Worm (Caenorhabditis elegans) whole organism, L1 larva: ENCODE results near the gene B0554.7.

Experiments used
- C16A3.4 ChIP-seq: fragments of 150-350 bp; optimal IDR thresholded peaks from 2 replicates; lab custom pipeline; 2014; ENCODE audit warnings: missing biosample characterization, missing genetic modification characterization
- aha-1 ChIP-seq: fragments of 150-350 bp; optimal IDR thresholded peaks from 2 replicates; lab custom pipeline; 2014; ENCODE audit warnings: missing biosample characterization, missing genetic modification characterization
- alr-1 ChIP-seq: fragments of 200-800 bp; sonication (Bioruptor generic); optimal IDR thresholded peaks from 2 replicates; lab custom pipeline; 2018; ENCODE audit warnings: borderline replicate concordance, mild to moderate bottlenecking, missing genetic modification characterization, missing compliant biosample characterization
- ama-1 ChIP-seq: fragments of 150-350 bp; optimal IDR thresholded peaks from 2 replicates; lab custom pipeline; 2014
- blmp-1 ChIP-seq: fragments of 150-350 bp; optimal IDR thresholded peaks from 2 replicates; lab custom pipeline; 2014; ENCODE audit warnings: missing biosample characterization, missing genetic modification characterization
- ceh-8 ChIP-seq: fragments of 200-800 bp; sonication (Bioruptor generic); optimal IDR thresholded peaks from 2 replicates; lab custom pipeline; 2018; ENCODE audit warnings: mild to moderate bottlenecking, missing genetic modification characterization, moderate library complexity, missing compliant biosample characterization
- ceh-82 ChIP-seq, 3 experiments: fragments of 150-350 bp in 1 of 3; sonication (generic microtip) in 2 of 3; optimal IDR thresholded peaks; 2 replicates each; lab custom pipeline; 2014 to 2017; ENCODE audit warnings: missing biosample characterization in 3 of 3, missing genetic modification characterization in 3 of 3
- ces-1 ChIP-seq: fragments of 150-350 bp; optimal IDR thresholded peaks from 2 replicates; lab custom pipeline; 2014; ENCODE audit warnings: missing biosample characterization, missing genetic modification reagents, missing genetic modification characterization
- dpl-1 ChIP-seq, 3 experiments: fragments of 150-350 bp in 2 of 3; sonication (generic microtip) in 1 of 3; optimal IDR thresholded peaks; 2 replicates each; lab custom pipeline; 2014 to 2017; ENCODE audit warnings: missing biosample characterization in 3 of 3, missing genetic modification characterization in 3 of 3, missing genetic modification reagents in 3 of 3
- efl-3 ChIP-seq: fragments of 200-800 bp; sonication (Bioruptor generic); optimal IDR thresholded peaks from 2 replicates; lab custom pipeline; 2018; ENCODE audit warnings: mild to moderate bottlenecking, missing genetic modification characterization, missing compliant biosample characterization
- egl-27 ChIP-seq, 2 experiments: fragments of 150-350 bp in 1 of 2; sonication (generic microtip); optimal IDR thresholded peaks; 3 replicates each; lab custom pipeline; 2017 to 2018; ENCODE audit warnings: missing biosample characterization in 2 of 2, missing genetic modification characterization in 2 of 2, missing genetic modification reagents in 2 of 2
- elt-3 ChIP-seq, 6 experiments: fragments of 150-350 bp in 1 of 6; sonication (generic microtip); optimal IDR thresholded peaks; 2 replicates each; lab custom pipeline; 2017 to 2018; ENCODE audit warnings: missing biosample characterization in 6 of 6, missing genetic modification characterization in 6 of 6, inconsistent platforms in 1 of 6
- ets-5 ChIP-seq: fragments of 200-800 bp; sonication (Bioruptor generic); IDR thresholded peaks from 2 replicates; pipeline ENCODE4 v1.3.6; 2022; ENCODE audit warnings: missing genetic modification characterization, missing compliant biosample characterization
- fkh-10 ChIP-seq: sonication (generic microtip); optimal IDR thresholded peaks from 2 replicates; lab custom pipeline; 2017; ENCODE audit warnings: missing biosample characterization, missing genetic modification reagents, missing genetic modification characterization
- fkh-4 ChIP-seq: sonication (generic microtip); optimal IDR thresholded peaks from 2 replicates; lab custom pipeline; 2016; ENCODE audit warnings: missing compliant biosample characterization, missing genetic modification characterization, borderline replicate concordance
- fos-1 ChIP-seq: fragments of 150-350 bp; optimal IDR thresholded peaks from 2 replicates; lab custom pipeline; 2014; ENCODE audit warnings: missing biosample characterization, missing genetic modification characterization
- grh-1 ChIP-seq: fragments of 200-800 bp; sonication (Bioruptor generic); IDR thresholded peaks from 2 replicates; pipeline ENCODE4 v1.3.6; 2022; ENCODE audit warnings: missing genetic modification reagents, missing genetic modification characterization, missing compliant biosample characterization
- hlh-4 ChIP-seq: sonication (generic microtip); optimal IDR thresholded peaks from 2 replicates; lab custom pipeline; 2016; ENCODE audit warnings: mild to moderate bottlenecking, missing genetic modification characterization, missing compliant biosample characterization
- hpl-2 ChIP-seq: fragments of 150-350 bp; optimal IDR thresholded peaks from 2 replicates; lab custom pipeline; 2014; ENCODE audit warnings: missing biosample characterization, missing genetic modification reagents, missing genetic modification characterization
- jun-1 ChIP-seq: fragments of 150-350 bp; optimal IDR thresholded peaks from 2 replicates; lab custom pipeline; 2014; ENCODE audit warnings: missing biosample characterization, missing genetic modification reagents, missing genetic modification characterization
- lin-39 ChIP-seq: fragments of 150-350 bp; optimal IDR thresholded peaks from 2 replicates; lab custom pipeline; 2014; ENCODE audit warnings: missing biosample characterization, missing genetic modification reagents, missing genetic modification characterization
- lir-3 ChIP-seq: sonication (generic microtip); optimal IDR thresholded peaks from 2 replicates; lab custom pipeline; 2016; ENCODE audit warnings: mild to moderate bottlenecking, missing genetic modification characterization, moderate library complexity, missing compliant biosample characterization; ENCODE audit not compliant: poor library complexity
- lsy-2 ChIP-seq, 2 experiments: fragments of 150-350 bp; optimal IDR thresholded peaks; 2 replicates each; lab custom pipeline; 2014; ENCODE audit warnings: missing biosample characterization in 2 of 2, missing genetic modification characterization in 2 of 2
- mab-9 ChIP-seq: fragments of 200-800 bp; sonication (Bioruptor generic); IDR thresholded peaks from 2 replicates; pipeline ENCODE4 v1.3.6; 2022; ENCODE audit warnings: missing genetic modification reagents, missing genetic modification characterization, missing compliant biosample characterization
- nhr-12 ChIP-seq: sonication (generic microtip); optimal IDR thresholded peaks from 2 replicates; lab custom pipeline; 2017; ENCODE audit warnings: missing biosample characterization, missing genetic modification characterization
- nhr-20 ChIP-seq: sonication (generic microtip); optimal IDR thresholded peaks from 2 replicates; lab custom pipeline; 2016; ENCODE audit warnings: mild to moderate bottlenecking, missing genetic modification characterization, missing compliant biosample characterization
- nhr-237 ChIP-seq: fragments of 150-350 bp; optimal IDR thresholded peaks from 2 replicates; lab custom pipeline; 2014; ENCODE audit warnings: missing biosample characterization, missing genetic modification characterization
- nhr-28 ChIP-seq: fragments of 150-350 bp; optimal IDR thresholded peaks from 2 replicates; lab custom pipeline; 2014; ENCODE audit warnings: missing biosample characterization, missing genetic modification characterization
- nhr-47 ChIP-seq: sonication (generic microtip); optimal IDR thresholded peaks from 2 replicates; lab custom pipeline; 2016; ENCODE audit warnings: mild to moderate bottlenecking, missing genetic modification characterization, moderate library complexity, missing compliant biosample characterization
- nhr-76 ChIP-seq: sonication (generic microtip); optimal IDR thresholded peaks from 2 replicates; lab custom pipeline; 2017; ENCODE audit warnings: missing biosample characterization, missing genetic modification characterization
- nhr-84 ChIP-seq: sonication (generic microtip); optimal IDR thresholded peaks from 2 replicates; lab custom pipeline; 2017; ENCODE audit warnings: missing biosample characterization, missing genetic modification characterization
- nhr-90 ChIP-seq: sonication (generic microtip); optimal IDR thresholded peaks from 2 replicates; lab custom pipeline; 2016; ENCODE audit warnings: mild to moderate bottlenecking, missing genetic modification characterization, missing compliant biosample characterization; ENCODE audit not compliant: poor library complexity
- pag-3 ChIP-seq: sonication (generic microtip); optimal IDR thresholded peaks from 2 replicates; lab custom pipeline; 2017; ENCODE audit warnings: missing genetic modification characterization, mild to moderate bottlenecking, missing compliant biosample characterization, antibody characterized with exemption, borderline replicate concordance; ENCODE audit not compliant: insufficient read depth
- pqm-1 ChIP-seq: sonication (generic microtip); optimal IDR thresholded peaks from 3 replicates; lab custom pipeline; 2017; ENCODE audit warnings: missing biosample characterization, missing genetic modification characterization
- skn-1 ChIP-seq: fragments of 150-350 bp; optimal IDR thresholded peaks from 2 replicates; lab custom pipeline; 2014; ENCODE audit warnings: missing biosample characterization, missing genetic modification characterization
- snpc-4 ChIP-seq: fragments of 150-350 bp; optimal IDR thresholded peaks from 2 replicates; lab custom pipeline; 2014; ENCODE audit warnings: missing biosample characterization, missing genetic modification characterization
- swsn-7 ChIP-seq: sonication (generic microtip); optimal IDR thresholded peaks from 2 replicates; lab custom pipeline; 2016; ENCODE audit warnings: missing genetic modification characterization, missing compliant biosample characterization
- tbx-2 ChIP-seq: sonication (generic microtip); optimal IDR thresholded peaks from 2 replicates; lab custom pipeline; 2016; ENCODE audit warnings: missing genetic modification characterization, missing compliant biosample characterization
- unc-30 ChIP-seq: sonication (generic microtip); optimal IDR thresholded peaks from 2 replicates; lab custom pipeline; 2017; ENCODE audit warnings: missing biosample characterization, missing genetic modification characterization
- unc-86 ChIP-seq: sonication (generic microtip); optimal IDR thresholded peaks from 2 replicates; lab custom pipeline; 2016; ENCODE audit warnings: missing genetic modification characterization, missing compliant biosample characterization
- unc-98 ChIP-seq: fragments of 200-800 bp; sonication (Bioruptor generic); IDR thresholded peaks from 2 replicates; pipeline ENCODE4 v1.3.6; 2022; ENCODE audit warnings: missing genetic modification characterization, missing compliant biosample characterization
- vab-15 ChIP-seq: sonication (generic microtip); optimal IDR thresholded peaks from 2 replicates; lab custom pipeline; 2017; ENCODE audit warnings: missing genotype, mild to moderate bottlenecking, missing genetic modification characterization, missing compliant biosample characterization
- xbp-1 ChIP-seq: sonication (generic microtip); optimal IDR thresholded peaks from 2 replicates; lab custom pipeline; 2016; ENCODE audit warnings: missing genetic modification characterization, missing compliant biosample characterization
- zag-1 ChIP-seq: fragments of 150-350 bp; optimal IDR thresholded peaks from 2 replicates; lab custom pipeline; 2014; ENCODE audit warnings: missing biosample characterization, missing genetic modification characterization
- zip-4 ChIP-seq: fragments of 200-800 bp; sonication (Bioruptor generic); optimal IDR thresholded peaks from 2 replicates; lab custom pipeline; 2018; ENCODE audit warnings: mild to moderate bottlenecking, missing genetic modification characterization, moderate library complexity, missing compliant biosample characterization
- ztf-11 ChIP-seq, 2 experiments: sonication (generic microtip); optimal IDR thresholded peaks; 2 replicates each; lab custom pipeline; 2016 to 2017; ENCODE audit warnings: missing genetic modification characterization in 2 of 2, missing biosample characterization in 1 of 2, missing compliant biosample characterization in 1 of 2

B0554.7 gene

DNA sequence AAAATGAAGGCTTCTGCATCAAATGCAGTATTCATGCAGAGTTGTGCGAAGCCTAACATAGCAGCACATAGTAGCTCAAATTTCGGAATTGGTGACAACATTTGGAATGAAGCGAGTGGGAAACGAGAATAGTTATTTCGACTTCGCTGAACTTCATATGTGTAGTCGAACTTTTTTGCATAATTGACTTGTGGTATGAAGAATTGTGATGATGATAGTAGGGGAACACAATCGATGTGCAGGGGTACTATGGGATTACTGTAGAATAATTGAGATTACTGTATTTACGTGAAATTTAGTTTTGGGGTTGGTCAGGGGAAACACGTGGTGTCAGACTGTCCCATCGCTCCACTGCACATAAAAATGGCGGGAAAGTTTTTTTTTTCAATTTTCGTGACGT, at the start of gene B0554.7:
Gene B0554.7, minus strand, starts transcription at position 101 of the 400 bp plus-strand sequence.
- TF ChIP-seq pqm-1 (tag; lab: Kevin White, UChicago) (no peak), nhr-90 (no peak), ceh-82 (tag; optimal IDR thresholded peaks at IDR 0.05; lab: Kevin White, UChicago) (no peak), nhr-28 (tag; lab: Kevin White, UChicago) (no peak), nhr-84 (no peak), swsn-7 (no peak), hlh-4 (tag; lab: Kevin White, UChicago) (no peak), C16A3.4 (tag; lab: Kevin White, UChicago) (no peak), lir-3 (tag; lab: Kevin White, UChicago) (no peak), fkh-10 (GFP tag; lab: Kevin White, UChicago) (no peak), nhr-76 (no peak), snpc-4 (no peak), aha-1 (tag; lab: Kevin White, UChicago) (no peak), xbp-1 (tag; lab: Kevin White, UChicago) (no peak), jun-1 (no peak), dpl-1 (GFP tag; optimal IDR thresholded peaks at IDR 0.05; lab: Kevin White, UChicago) (no peak), fkh-4 (tag; lab: Kevin White, UChicago) (no peak), egl-27 (tag; optimal IDR thresholded peaks at IDR 0.05; lab: Kevin White, UChicago) (no peak), ces-1 (GFP tag; lab: Kevin White, UChicago) (no peak), fos-1 (tag; lab: Kevin White, UChicago) (no peak)

DNA sequence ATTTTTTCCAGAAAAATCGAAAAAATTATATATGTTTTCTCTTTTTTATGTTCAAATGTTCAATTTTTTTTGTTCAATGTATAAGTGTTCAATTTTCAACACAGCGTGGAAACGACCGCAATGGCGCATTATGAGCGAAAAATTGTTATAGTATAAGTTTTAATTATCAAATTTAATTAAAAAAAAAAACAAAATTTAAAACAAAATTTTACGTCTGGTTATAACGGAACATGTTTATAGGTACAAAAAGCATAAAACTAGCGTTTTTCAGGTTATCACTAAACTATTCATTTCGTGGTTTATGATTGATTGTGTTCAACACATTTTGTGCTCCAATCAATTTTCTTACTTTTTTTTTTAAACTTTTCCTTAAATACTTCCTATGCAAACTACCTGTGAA, 48.5 kb upstream of the B0554.7 start, which contains the start of gene nhr-106:
Gene nhr-106, plus strand, starts transcription at position 301 of the 400 bp plus-strand sequence.
- TF ChIP-seq swsn-7 (no peak), ets-5 (GFP tag; lab: Robert Waterston, UW) (no peak), nhr-76 (no peak), fos-1 (tag; lab: Kevin White, UChicago) (no peak), dpl-1 (GFP tag; optimal IDR thresholded peaks at IDR 0.05; lab: Kevin White, UChicago) (no peak), mab-9 (no peak), zip-4 (GFP tag; lab: Kevin White, UChicago) (no peak), alr-1 (tag; lab: Kevin White, UChicago) (no peak), nhr-47 (tag; lab: Kevin White, UChicago) (no peak), hpl-2 (GFP tag; lab: Kevin White, UChicago) (no peak), unc-98 (GFP tag; lab: Robert Waterston, UW) (no peak), ceh-82 (tag; optimal IDR thresholded peaks at IDR 0.05; lab: Kevin White, UChicago) (no peak), snpc-4 (no peak), nhr-12 (tag; lab: Kevin White, UChicago) (no peak), zag-1 (tag; lab: Kevin White, UChicago) (no peak), aha-1 (tag; lab: Kevin White, UChicago) (no peak)

DNA sequence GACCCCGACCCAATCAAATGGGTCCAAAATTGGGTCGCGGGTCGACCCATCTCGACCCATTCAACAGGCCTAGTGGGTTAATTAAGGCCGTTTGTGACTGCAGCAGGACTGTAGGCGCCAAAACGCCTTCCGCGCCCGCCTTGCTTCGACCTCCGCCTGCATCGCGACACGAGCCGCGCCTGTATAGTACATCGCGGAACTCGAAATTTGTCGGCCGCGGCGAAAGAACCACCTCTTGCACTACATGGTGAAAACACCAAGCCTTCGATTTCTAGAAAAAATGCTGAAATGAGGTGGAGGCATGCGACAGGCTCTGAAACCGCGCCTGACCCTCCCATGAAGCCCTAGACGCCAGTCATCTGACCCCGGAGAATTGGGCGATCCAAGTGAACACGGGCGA, 47.2 kb upstream of the B0554.7 start:
- TF ChIP-seq nhr-237 (tag; lab: Kevin White, UChicago): no peak
- TF ChIP-seq pag-3: no peak
- no peak for TF ChIP-seq unc-30
- no peak for TF ChIP-seq dpl-1 (GFP tag; optimal IDR thresholded peaks at IDR 0.05; lab: Kevin White, UChicago)
- no peak for TF ChIP-seq nhr-90
- TF ChIP-seq tbx-2: no peak
- TF ChIP-seq, all 84 proteins: peak for 0

DNA sequence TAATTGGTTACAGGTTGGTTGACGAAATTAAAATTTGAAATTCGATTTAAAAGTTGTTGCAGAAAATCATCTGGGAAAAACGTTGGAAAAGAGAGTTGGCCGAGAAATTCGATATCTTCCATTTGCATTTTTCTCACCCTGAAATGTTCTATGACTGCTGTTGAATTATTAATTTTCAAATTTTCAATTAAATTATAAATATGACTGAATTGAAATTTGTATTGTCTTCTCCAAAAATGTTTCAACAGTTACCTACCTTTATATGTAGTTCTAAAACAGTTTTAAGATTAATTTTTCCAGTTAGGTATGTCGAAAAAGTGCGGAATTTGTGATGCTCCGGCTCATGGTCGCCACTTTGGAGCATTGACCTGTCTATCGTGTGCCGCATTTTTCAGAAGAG, 45.9 kb upstream of the B0554.7 start, which contains the start of gene nhr-211:
Gene nhr-211, plus strand, starts transcription at position 301 of the 400 bp plus-strand sequence.
- TF ChIP-seq elt-3 (tag; optimal IDR thresholded peaks at IDR 0.05; lab: Kevin White, UChicago): no peak
- no peak for TF ChIP-seq blmp-1 (tag; lab: Kevin White, UChicago)
- TF ChIP-seq skn-1 (tag; lab: Kevin White, UChicago): no peak
- no peak for TF ChIP-seq efl-3 (GFP tag; lab: Kevin White, UChicago)
- TF ChIP-seq zag-1 (tag; lab: Kevin White, UChicago): no peak
- no peak for TF ChIP-seq ets-5 (GFP tag; lab: Robert Waterston, UW)
- TF ChIP-seq fkh-10 (GFP tag; lab: Kevin White, UChicago): no peak
- TF ChIP-seq grh-1 (GFP tag; lab: Robert Waterston, UW): no peak
- TF ChIP-seq vab-15 (tag; lab: Kevin White, UChicago): no peak
- no peak for TF ChIP-seq dpl-1 (GFP tag; optimal IDR thresholded peaks at IDR 0.05; lab: Kevin White, UChicago)
- no peak for TF ChIP-seq lsy-2 (tag; optimal IDR thresholded peaks at IDR 0.05; lab: Kevin White, UChicago)
- no peak for TF ChIP-seq nhr-20 (tag; lab: Kevin White, UChicago)
- TF ChIP-seq ztf-11 (tag; optimal IDR thresholded peaks at IDR 0.05; lab: Kevin White, UChicago): no peak
- no peak for TF ChIP-seq ceh-8 (GFP tag; lab: Kevin White, UChicago)
- no peak for TF ChIP-seq ama-1 (lab: Kevin White, UChicago)
- TF ChIP-seq unc-86 (tag; lab: Kevin White, UChicago): no peak
- TF ChIP-seq zip-4 (GFP tag; lab: Kevin White, UChicago): no peak
- TF ChIP-seq lin-39: no peak
- TF ChIP-seq tbx-2: no peak
